Worm (Caenorhabditis elegans): ENCODE measurements around the gene Y5F2A.4.

DNA sequence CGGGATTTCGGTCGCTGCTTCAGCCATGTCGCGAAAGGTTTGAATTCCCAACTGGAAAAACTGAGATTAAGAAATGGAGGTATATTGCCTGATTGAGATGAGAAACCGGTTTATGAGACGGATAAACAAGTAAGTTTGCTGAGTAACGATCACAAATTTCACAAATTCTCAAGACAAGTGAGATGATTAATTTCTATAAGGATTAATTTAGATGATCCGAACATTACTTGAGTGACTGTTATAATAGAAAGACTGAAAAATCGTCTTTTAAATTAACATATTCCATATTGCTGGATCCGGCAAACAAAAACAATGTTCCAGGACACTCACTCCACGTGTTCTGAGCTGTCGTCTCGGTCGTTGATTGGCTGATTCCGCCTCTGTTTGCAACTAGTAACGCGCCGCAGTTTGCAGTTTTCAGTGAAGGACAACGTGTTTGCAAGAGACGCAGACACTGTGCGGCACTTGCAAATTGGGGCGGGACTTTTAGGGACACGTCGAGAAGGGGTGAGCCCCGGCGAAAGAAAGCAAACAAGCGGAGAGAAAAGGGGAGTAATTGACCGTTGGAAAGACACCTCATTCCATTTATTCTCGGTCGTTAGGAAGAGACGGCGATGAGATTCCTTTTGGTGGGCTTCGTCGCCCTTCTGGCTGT is 40.6 kb upstream of the Y5F2A.4 start, which contains the start of the genes imp-2 and enpl-1:
- TF ChIP-seq ama-1 (optimal IDR thresholded peaks at IDR 0.05) (no peak), hnd-1 (tag; optimal IDR thresholded peaks at IDR 0.05) (no peak), flt-1 (GFP tag; IDR thresholded peaks at IDR 0.05) (0 out of 2 replicates have a peak, but pooled peaks have one; percentile 36), pes-1 (GFP tag; IDR thresholded peaks at IDR 0.05) (no peak), aly-1 (tag; optimal IDR thresholded peaks at IDR 0.05) (peak; percentile 60), sea-1 (GFP tag; conservative IDR thresholded peaks at IDR 0.05) (no peak), ets-7 (tag; optimal IDR thresholded peaks at IDR 0.05) (no peak), tra-4 (tag; optimal IDR thresholded peaks at IDR 0.05) (no peak)
